Fruit fly (Drosophila melanogaster) whole organism, embryonic: ENCODE data around the gene CG7377.

Experiments
- C15 ChIP-seq: fragments of 200-800 bp; sonication (Bioruptor generic); IDR thresholded peaks from 3 replicates; pipeline ENCODE4 v1.3.6; 2022; ENCODE audit warnings: missing biosample characterization, missing genetic modification characterization
- CG10267 ChIP-seq: fragments of 200-800 bp; sonication (Bioruptor generic); optimal IDR thresholded peaks from 2 replicates; lab custom pipeline; 2018; ENCODE audit warnings: missing biosample characterization, mild to moderate bottlenecking, missing genetic modification characterization, moderate library complexity
- CG10274 ChIP-seq: fragments of 200-800 bp; sonication (Bioruptor generic); optimal IDR thresholded peaks from 3 replicates; lab custom pipeline; 2017; ENCODE audit warnings: missing biosample characterization, mild to moderate bottlenecking, missing genetic modification characterization
- CG11398 ChIP-seq: fragments of 200-800 bp; sonication (Bioruptor generic); optimal IDR thresholded peaks from 2 replicates; lab custom pipeline; 2016; ENCODE audit warnings: missing biosample characterization, missing genetic modification characterization
- CG11456 ChIP-seq: fragments of 200-800 bp; sonication (Bioruptor generic); IDR thresholded peaks from 3 replicates; pipeline ENCODE4 v1.3.6; 2022; ENCODE audit warnings: missing biosample characterization, missing genetic modification characterization
- CG14667 ChIP-seq: fragments of 200-800 bp; sonication (Bioruptor generic); IDR thresholded peaks from 2 replicates; pipeline ENCODE4 v1.3.6; 2022; ENCODE audit warnings: missing biosample characterization, missing genetic modification characterization
- CG14860 ChIP-seq: fragments of 200-800 bp; sonication (Bioruptor generic); IDR thresholded peaks from 3 replicates; pipeline ENCODE4 v1.3.6; 2022; ENCODE audit warnings: missing biosample characterization, missing genetic modification characterization; ENCODE audit not compliant: partially characterized antibody
- CG17186 ChIP-seq: fragments of 200-800 bp; sonication (Bioruptor generic); optimal IDR thresholded peaks from 3 replicates; lab custom pipeline; 2017; ENCODE audit warnings: missing biosample characterization, missing genetic modification reagents, missing genetic modification characterization
- CG2129 ChIP-seq: fragments of 200-800 bp; sonication (Bioruptor generic); IDR thresholded peaks from 2 replicates; pipeline ENCODE4 v1.3.6; 2022; ENCODE audit warnings: missing biosample characterization, missing genetic modification characterization; ENCODE audit not compliant: partially characterized antibody
- CG30431 ChIP-seq: fragments of 200-800 bp; sonication (Bioruptor generic); optimal IDR thresholded peaks from 2 replicates; lab custom pipeline; 2017; ENCODE audit warnings: missing biosample characterization, missing genetic modification characterization
- CG32772 ChIP-seq: fragments of 200-800 bp; sonication (Bioruptor generic); IDR thresholded peaks from 2 replicates; pipeline ENCODE4 v1.3.6; 2022; ENCODE audit warnings: missing biosample characterization, missing genetic modification characterization
- CG3847 ChIP-seq: fragments of 200-800 bp; sonication (Bioruptor generic); IDR thresholded peaks from 2 replicates; pipeline ENCODE4 v1.3.6; 2022; ENCODE audit warnings: missing biosample characterization, missing genetic modification characterization
- CG42726 ChIP-seq: fragments of 200-800 bp; sonication (Bioruptor generic); IDR thresholded peaks from 2 replicates; pipeline ENCODE4 v1.3.6; 2022; ENCODE audit warnings: missing biosample characterization, missing genetic modification characterization; ENCODE audit not compliant: partially characterized antibody
- CG4854 ChIP-seq: fragments of 200-800 bp; sonication (Bioruptor generic); optimal IDR thresholded peaks from 2 replicates; lab custom pipeline; 2016; ENCODE audit warnings: missing biosample characterization, missing genetic modification characterization, inconsistent platforms
- CG7556 ChIP-seq: fragments of 200-800 bp; sonication (Bioruptor generic); optimal IDR thresholded peaks from 2 replicates; lab custom pipeline; 2017; ENCODE audit warnings: missing biosample characterization, mild to moderate bottlenecking, missing genetic modification characterization
- CG7786 ChIP-seq: fragments of 200-800 bp; sonication (Bioruptor generic); optimal IDR thresholded peaks from 2 replicates; lab custom pipeline; 2016; ENCODE audit warnings: missing biosample characterization, missing genetic modification characterization
- CG7928 ChIP-seq: fragments of 200-800 bp; sonication (Bioruptor generic); optimal IDR thresholded peaks from 2 replicates; lab custom pipeline; 2017; ENCODE audit warnings: missing biosample characterization, mild to moderate bottlenecking, missing genetic modification characterization
- CG8478 ChIP-seq: fragments of >200 bp; optimal IDR thresholded peaks from 2 replicates; lab custom pipeline; 2018
- CG9215 ChIP-seq: fragments of 200-800 bp; sonication (Bioruptor generic); IDR thresholded peaks from 2 replicates; pipeline ENCODE4 v1.3.6; 2022; ENCODE audit warnings: missing biosample characterization, missing genetic modification characterization
- CG9817 ChIP-seq: fragments of 200-800 bp; sonication (Bioruptor generic); optimal IDR thresholded peaks from 2 replicates; lab custom pipeline; 2018; ENCODE audit warnings: missing biosample characterization, mild to moderate bottlenecking, missing genetic modification characterization, moderate library complexity
- CrebB ChIP-seq: fragments of 200-800 bp; sonication (Bioruptor generic); optimal IDR thresholded peaks from 3 replicates; lab custom pipeline; 2018; ENCODE audit warnings: missing biosample characterization, mild to moderate bottlenecking, missing genetic modification characterization
- D19B ChIP-seq: fragments of 200-800 bp; sonication (Bioruptor generic); optimal IDR thresholded peaks from 2 replicates; lab custom pipeline; 2017; ENCODE audit warnings: missing biosample characterization, mild to moderate bottlenecking, missing genetic modification characterization
- Doc2 ChIP-seq: fragments of 200-800 bp; sonication (Bioruptor generic); IDR thresholded peaks from 2 replicates; pipeline ENCODE4 v1.3.6; 2022; ENCODE audit warnings: missing biosample characterization, missing genetic modification characterization
- Fer1 ChIP-seq: fragments of 200-800 bp; sonication (Bioruptor generic); optimal IDR thresholded peaks from 2 replicates; lab custom pipeline; 2017; ENCODE audit warnings: missing biosample characterization, mild to moderate bottlenecking, missing genetic modification characterization
- H2.0 ChIP-seq: fragments of 200-800 bp; sonication (Bioruptor generic); IDR thresholded peaks from 2 replicates; pipeline ENCODE4 v1.3.6; 2022; ENCODE audit warnings: missing biosample characterization, missing genetic modification characterization
- HLHmδ ChIP-seq: fragments of 200-800 bp; sonication (Bioruptor generic); optimal IDR thresholded peaks from 2 replicates; lab custom pipeline; 2018; ENCODE audit warnings: missing biosample characterization, mild to moderate bottlenecking, missing genetic modification characterization, moderate library complexity
- Hr3 ChIP-seq: fragments of 200-800 bp; sonication (Bioruptor generic); optimal IDR thresholded peaks from 3 replicates; lab custom pipeline; 2016; ENCODE audit warnings: missing biosample characterization, missing genetic modification characterization
- Hr51 ChIP-seq, 2 experiments: fragments of 200-800 bp; sonication (Bioruptor generic); optimal IDR thresholded peaks; 2 replicates in 1 of 2; 3 replicates in 1 of 2; lab custom pipeline; 2016 to 2018; ENCODE audit warnings: missing biosample characterization in 2 of 2, missing genetic modification characterization in 2 of 2, mild to moderate bottlenecking in 1 of 2, moderate library complexity in 1 of 2
- Meics ChIP-seq: fragments of 200-800 bp; sonication (Bioruptor generic); optimal IDR thresholded peaks from 2 replicates; lab custom pipeline; 2017; ENCODE audit warnings: missing biosample characterization, mild to moderate bottlenecking, missing genetic modification characterization
- Oli ChIP-seq: fragments of 200-800 bp; sonication (Bioruptor generic); optimal IDR thresholded peaks from 2 replicates; lab custom pipeline; 2018; ENCODE audit warnings: missing biosample characterization, mild to moderate bottlenecking, missing genetic modification characterization, moderate library complexity
- Pdp1 ChIP-seq, 2 experiments: fragments of 200-800 bp; sonication (Bioruptor generic); optimal IDR thresholded peaks; 3 replicates each; lab custom pipeline; 2016; ENCODE audit warnings: missing biosample characterization in 2 of 2, missing genetic modification characterization in 2 of 2, mild to moderate bottlenecking in 1 of 2, moderate library complexity in 1 of 2
- Ptx1 ChIP-seq: fragments of 200-800 bp; sonication (Bioruptor generic); IDR thresholded peaks from 2 replicates; pipeline ENCODE4 v1.3.6; 2022; ENCODE audit warnings: missing biosample characterization, missing genetic modification characterization
- Xbp1 ChIP-seq: fragments of 200-800 bp; sonication (Bioruptor generic); optimal IDR thresholded peaks from 3 replicates; lab custom pipeline; 2016; ENCODE audit warnings: missing biosample characterization, mild to moderate bottlenecking, missing genetic modification characterization
- abd-A ChIP-seq: fragments of 200-800 bp; sonication (Bioruptor generic); optimal IDR thresholded peaks from 3 replicates; lab custom pipeline; 2019; ENCODE audit warnings: missing biosample characterization, mild to moderate bottlenecking, missing genetic modification characterization, moderate library complexity
- bbx ChIP-seq: fragments of 200-800 bp; sonication (Bioruptor generic); IDR thresholded peaks from 2 replicates; pipeline ENCODE4 v1.3.6; 2022; ENCODE audit warnings: missing biosample characterization, missing genetic modification characterization; ENCODE audit not compliant: partially characterized antibody
- btn ChIP-seq: fragments of 200-800 bp; sonication (Bioruptor generic); optimal IDR thresholded peaks from 2 replicates; lab custom pipeline; 2016; ENCODE audit warnings: missing biosample characterization, missing genetic modification characterization
- cato ChIP-seq: fragments of 200-800 bp; sonication (Bioruptor generic); optimal IDR thresholded peaks from 2 replicates; lab custom pipeline; 2016; ENCODE audit warnings: missing biosample characterization, missing genetic modification characterization, borderline replicate concordance
- chn ChIP-seq: fragments of 200-800 bp; sonication (Bioruptor generic); optimal IDR thresholded peaks from 2 replicates; lab custom pipeline; 2016; ENCODE audit warnings: missing biosample characterization, missing genetic modification characterization
- hb ChIP-seq: fragments of 200-800 bp; sonication (Bioruptor generic); IDR thresholded peaks from 3 replicates; pipeline ENCODE4 v1.3.6; 2022; ENCODE audit warnings: missing biosample characterization, missing genetic modification characterization; ENCODE audit not compliant: partially characterized antibody
- hkb ChIP-seq, 2 experiments: fragments of 200-800 bp in 1 of 2; fragments of >200 bp in 1 of 2; sonication (Bioruptor generic) in 1 of 2; IDR thresholded peaks in 1 of 2; optimal IDR thresholded peaks in 1 of 2; 2 replicates each; pipeline versions ENCODE4 v1.3.6 to Lab custom; 2017 to 2022; ENCODE audit warnings: missing biosample characterization in 1 of 2, missing genetic modification characterization in 1 of 2
- hth ChIP-seq: fragments of >200 bp; optimal IDR thresholded peaks from 2 replicates; lab custom pipeline; 2017; ENCODE audit warnings: inconsistent platforms
- lov ChIP-seq, 2 experiments: fragments of 200-800 bp in 1 of 2; fragments of >200 bp in 1 of 2; sonication (Bioruptor generic) in 1 of 2; IDR thresholded peaks in 1 of 2; optimal IDR thresholded peaks in 1 of 2; 2 replicates in 1 of 2; 3 replicates in 1 of 2; pipeline versions ENCODE4 v1.3.6 to Lab custom; 2017 to 2022; ENCODE audit warnings: missing biosample characterization in 1 of 2, missing genetic modification characterization in 1 of 2
- luna ChIP-seq: fragments of 200-800 bp; sonication (Bioruptor generic); optimal IDR thresholded peaks from 2 replicates; lab custom pipeline; 2016; ENCODE audit warnings: missing biosample characterization, missing genetic modification characterization
- tap ChIP-seq: fragments of 200-800 bp; optimal IDR thresholded peaks from 3 replicates; lab custom pipeline; 2019; ENCODE audit warnings: missing biosample characterization, mild to moderate bottlenecking, missing genetic modification characterization, moderate library complexity
- tgo ChIP-seq: fragments of 200-800 bp; sonication (Bioruptor generic); IDR thresholded peaks from 3 replicates; pipeline ENCODE4 v1.3.6; 2022; ENCODE audit warnings: missing biosample characterization, missing genetic modification characterization
- trh ChIP-seq: fragments of 200-800 bp; sonication (Bioruptor generic); optimal IDR thresholded peaks from 2 replicates; lab custom pipeline; 2016; ENCODE audit warnings: missing biosample characterization, missing genetic modification characterization
- usp ChIP-seq: fragments of >200 bp; optimal IDR thresholded peaks from 2 replicates; lab custom pipeline; 2017; ENCODE audit warnings: missing biosample characterization, missing genetic modification characterization
- z ChIP-seq: fragments of 200-800 bp; sonication (Bioruptor generic); IDR thresholded peaks from 3 replicates; pipeline ENCODE4 v1.3.6; 2022; ENCODE audit warnings: missing biosample characterization, missing genetic modification characterization
- zen ChIP-seq: fragments of 200-800 bp; sonication (Bioruptor generic); optimal IDR thresholded peaks from 3 replicates; lab custom pipeline; 2018; ENCODE audit warnings: missing biosample characterization, mild to moderate bottlenecking, missing genetic modification characterization, moderate library complexity

Gene CG7377

DNA sequence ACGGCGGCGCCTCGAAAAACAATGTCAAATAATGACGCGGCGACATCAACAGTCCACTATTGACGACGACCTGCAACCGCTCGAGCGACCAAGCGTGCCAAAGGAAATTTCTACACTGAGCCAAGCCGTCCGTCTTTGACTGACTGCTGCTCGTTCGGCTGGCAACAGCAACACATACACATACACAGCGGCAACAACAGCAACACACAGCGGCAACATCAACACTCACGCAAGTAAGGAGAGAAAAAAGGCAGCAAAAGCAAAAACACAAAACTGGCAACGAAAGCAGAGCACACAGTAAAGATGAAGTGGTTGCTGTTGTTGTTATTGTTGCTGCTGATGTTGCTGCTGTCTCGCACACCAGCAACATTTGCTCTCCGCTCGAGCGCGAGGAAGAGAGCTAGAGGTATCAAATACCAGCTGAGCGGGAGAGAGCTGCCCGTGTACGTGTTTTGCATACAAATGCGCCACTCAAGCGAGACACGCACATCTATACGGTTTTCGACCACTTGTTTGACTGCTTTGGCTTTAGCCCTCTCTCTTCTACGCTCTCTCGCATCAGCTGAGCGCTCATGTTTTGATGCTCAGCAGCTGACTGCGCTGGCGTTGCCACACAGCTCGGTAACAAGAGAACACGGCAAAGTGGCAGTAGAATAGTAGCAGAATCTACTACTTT, 36.4 kb upstream of the CG7377 start (continued):
- TF ChIP-seq CG2129 (GFP tag; lab: Robert Waterston, UW) (peak; percentile 16; the same call in 1 of the 2 replicates), CG7556 (GFP tag; lab: Kevin White, UChicago) (no peak), CG8478 (lab: Kevin White, UChicago) (peak; percentile 93), CG14860 (GFP tag; lab: Robert Waterston, UW) (no peak), usp (GFP tag; lab: Kevin White, UChicago) (no peak), HLHmδ (peak; percentile 15), CG17186 (GFP tag; lab: Kevin White, UChicago) (no peak), CG7786 (GFP tag; lab: Kevin White, UChicago) (no peak), zen (tag; lab: Kevin White, UChicago) (no peak), CG9215 (GFP tag; lab: Robert Waterston, UW) (no peak), CG10274 (GFP tag; lab: Kevin White, UChicago) (no peak), tgo (GFP tag; lab: Robert Waterston, UW) (no peak), Oli (tag; lab: Kevin White, UChicago) (peak; percentile 9), cato (GFP tag; lab: Kevin White, UChicago) (no peak), D19B (GFP tag; lab: Kevin White, UChicago) (no peak), H2.0 (GFP tag; lab: Robert Waterston, UW) (no peak), hkb (optimal IDR thresholded peaks at IDR 0.05; lab: Kevin White, UChicago) (no peak), hkb (GFP tag; IDR thresholded peaks at IDR 0.05; lab: Robert Waterston, UW) (no peak; the same call in 1 of the 2 replicates), abd-A (tag; lab: Kevin White, UChicago) (peak; percentile 88), Fer1 (peak; percentile 64), Hr51 (GFP tag; optimal IDR thresholded peaks at IDR 0.05; lab: Kevin White, UChicago) (peak in 1 of 2 experiments; percentile 53), btn (GFP tag; lab: Kevin White, UChicago) (no peak), Ptx1 (GFP tag; lab: Robert Waterston, UW) (no peak), z (GFP tag; lab: Robert Waterston, UW) (peak; percentile 71; the same call in 2 of the 3 replicates), chn (no peak), hb (GFP tag; lab: Robert Waterston, UW) (no peak), hth (lab: Kevin White, UChicago) (no peak), CG32772 (GFP tag; lab: Robert Waterston, UW) (no peak), Meics (no peak), Doc2 (GFP tag; lab: Robert Waterston, UW) (no peak), CG10267 (tag; lab: Kevin White, UChicago) (peak; percentile 21), CG14667 (GFP tag; lab: Robert Waterston, UW) (no peak), C15 (no peak), CG42726 (GFP tag; lab: Robert Waterston, UW) (peak; percentile 58; the same call in 1 of the 2 replicates), CrebB (peak; percentile 57), CG9817 (no peak), Pdp1 (GFP tag; optimal IDR thresholded peaks at IDR 0.05; lab: Kevin White, UChicago) (no peak), CG30431 (GFP tag; lab: Kevin White, UChicago) (no peak), CG11398 (GFP tag; lab: Kevin White, UChicago) (no peak), CG11456 (GFP tag; lab: Robert Waterston, UW) (peak; percentile 56; the same call in 2 of the 3 replicates), CG7928 (GFP tag; lab: Kevin White, UChicago) (no peak), tap (tag; lab: Kevin White, UChicago) (peak; percentile 18), Xbp1 (GFP tag; lab: Kevin White, UChicago) (peak; percentile 15), Hr3 (no peak), CG4854 (GFP tag; lab: Kevin White, UChicago) (no peak), bbx (GFP tag; lab: Robert Waterston, UW) (peak; percentile 52; the same call in 1 of the 2 replicates), luna (no peak), CG3847 (no peak), lov (optimal IDR thresholded peaks at IDR 0.05; lab: Kevin White, UChicago) (no peak), lov (GFP tag; IDR thresholded peaks at IDR 0.05; lab: Robert Waterston, UW) (peak; percentile 68; the same call in 1 of the 3 replicates), trh (GFP tag; lab: Kevin White, UChicago) (no peak)
